Worm (Caenorhabditis elegans): ENCODE measurements around the gene R09D1.12.

Gene R09D1.12

DNA sequence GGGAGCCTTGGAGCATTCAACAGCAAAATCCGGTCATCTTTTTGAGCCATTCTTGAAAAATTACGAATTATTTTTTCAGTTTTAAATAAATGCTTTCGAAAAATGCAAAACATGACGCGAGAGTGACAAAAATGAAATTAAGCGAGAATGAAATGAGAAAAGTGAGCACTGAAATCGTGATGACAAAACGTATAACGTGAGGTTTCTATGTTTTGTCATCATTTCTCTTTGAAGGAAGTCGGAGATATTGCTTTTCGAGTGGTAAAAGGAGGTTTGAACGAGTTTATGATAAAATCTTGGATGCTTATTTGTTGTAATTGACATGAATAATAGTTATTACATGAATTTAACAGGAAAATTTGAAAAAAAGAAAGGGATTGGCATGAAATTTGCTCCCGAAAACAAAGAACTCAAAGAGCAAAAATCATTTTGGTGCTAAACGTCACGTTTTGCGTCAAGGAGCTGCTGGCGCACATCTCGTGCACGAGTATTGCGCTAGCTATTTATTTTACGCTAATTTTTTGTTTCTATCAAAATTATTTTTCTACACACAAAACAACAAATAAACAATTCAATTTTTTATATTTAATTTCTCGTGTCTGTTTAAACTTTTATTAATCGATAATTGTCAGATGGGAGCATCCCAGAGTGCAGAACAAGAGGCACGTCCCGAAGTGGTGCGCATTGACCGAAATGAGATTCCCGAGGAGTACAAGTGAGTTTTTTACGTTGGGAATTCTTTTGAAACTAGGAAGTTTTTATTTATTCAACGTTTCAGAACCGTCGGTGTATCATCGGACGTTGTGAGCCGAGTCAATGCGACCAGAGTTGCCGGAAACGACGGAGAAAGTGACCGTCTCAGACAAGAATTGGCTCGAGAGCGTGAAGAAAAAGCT lies 35.4 kb downstream of the R09D1.12 start, which contains the start of the genes gss-1 and chch-3:
gss-1 (minus strand) TSS at position 51 of the 896 bp plus-strand sequence.
chch-3 (plus strand) TSS at position 633 of the 896 bp plus-strand sequence.
- TF ChIP-seq ref-1 (GFP tag; conservative IDR thresholded peaks at IDR 0.05) (no peak), klf-2 (GFP tag; conservative IDR thresholded peaks at IDR 0.05) (no peak), ztf-29 (GFP tag; IDR thresholded peaks at IDR 0.05) (no peak), med-1 (GFP tag; optimal IDR thresholded peaks at IDR 0.05; ENCODE audit: insufficient read depth) (no peak), cog-1 (tag; optimal IDR thresholded peaks at IDR 0.05) (peak; percentile 31)

DNA sequence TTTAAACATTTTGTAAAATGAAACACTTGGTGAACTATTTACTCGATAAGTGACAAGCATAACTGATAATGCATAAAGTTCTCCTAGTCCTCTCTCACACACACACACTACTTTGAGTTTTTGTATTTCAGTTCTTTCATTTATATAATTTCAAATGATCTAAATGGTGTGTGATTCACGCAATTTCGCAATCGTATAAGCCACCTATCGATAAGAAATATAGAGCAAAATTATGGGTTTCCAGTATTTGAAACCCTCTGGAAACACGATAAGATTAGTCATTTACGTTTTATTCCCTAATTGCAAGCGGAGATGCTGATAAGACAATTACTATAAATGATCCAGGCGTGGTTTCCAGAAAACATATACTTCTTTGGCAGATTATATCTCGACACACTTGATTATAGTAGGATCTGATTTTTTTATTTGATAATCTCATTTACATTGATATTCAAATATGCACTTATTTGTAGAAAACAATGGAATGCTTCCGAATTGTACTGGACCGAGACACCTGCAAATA lies 39.9 kb downstream of the R09D1.12 start, which contains the start of gene arrd-3:
arrd-3 (plus strand) TSS at position 473 of the 523 bp plus-strand sequence.
- TF ChIP-seq cog-1 (tag; optimal IDR thresholded peaks at IDR 0.05) (no peak), ref-1 (GFP tag; conservative IDR thresholded peaks at IDR 0.05) (no peak), tab-1 (GFP tag; IDR thresholded peaks at IDR 0.05) (no peak), ztf-29 (GFP tag; IDR thresholded peaks at IDR 0.05) (no peak), flt-1 (GFP tag; IDR thresholded peaks at IDR 0.05) (no peak), T22C8.4 (GFP tag; IDR thresholded peaks at IDR 0.05) (no peak), med-1 (GFP tag; optimal IDR thresholded peaks at IDR 0.05; ENCODE audit: insufficient read depth) (no peak), klf-2 (GFP tag; conservative IDR thresholded peaks at IDR 0.05) (no peak), ztf-23 (GFP tag; IDR thresholded peaks at IDR 0.05) (no peak)

DNA sequence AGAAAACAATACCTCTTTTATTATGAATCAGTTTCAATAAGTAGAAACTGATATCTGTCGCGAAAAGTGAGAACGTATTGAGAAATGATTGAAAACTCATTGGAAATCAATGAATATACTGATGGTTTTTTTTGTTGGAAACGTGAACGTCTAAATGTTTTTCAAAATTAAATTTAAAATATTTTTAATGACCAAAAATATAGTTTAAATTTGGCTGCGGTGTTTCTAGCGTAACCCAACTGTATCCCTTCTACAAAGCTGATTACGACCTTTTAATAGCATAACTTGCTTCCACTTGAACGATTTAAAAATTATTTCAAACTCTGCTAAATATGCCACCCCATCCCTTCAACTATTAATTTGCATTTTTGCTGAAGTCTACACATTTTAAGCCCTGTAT lies 40.6 kb downstream of the R09D1.12 start, which contains the start of gene M176.9:
M176.9 (minus strand) TSS at position 101 of the 400 bp plus-strand sequence.
- no peak for TF ChIP-seq ref-1 (GFP tag; conservative IDR thresholded peaks at IDR 0.05)
- TF ChIP-seq med-1 (GFP tag; optimal IDR thresholded peaks at IDR 0.05; ENCODE audit: insufficient read depth), result no peak
- no peak for TF ChIP-seq cog-1 (tag; optimal IDR thresholded peaks at IDR 0.05)
- TF ChIP-seq T22C8.4 (GFP tag; IDR thresholded peaks at IDR 0.05), result no peak
- TF ChIP-seq flt-1 (GFP tag; IDR thresholded peaks at IDR 0.05), result no peak
- TF ChIP-seq klf-2 (GFP tag; conservative IDR thresholded peaks at IDR 0.05), result no peak
- TF ChIP-seq ztf-23 (GFP tag; IDR thresholded peaks at IDR 0.05), result no peak
- no peak for TF ChIP-seq ztf-29 (GFP tag; IDR thresholded peaks at IDR 0.05)
- TF ChIP-seq tab-1 (GFP tag; IDR thresholded peaks at IDR 0.05), result no peak

DNA sequence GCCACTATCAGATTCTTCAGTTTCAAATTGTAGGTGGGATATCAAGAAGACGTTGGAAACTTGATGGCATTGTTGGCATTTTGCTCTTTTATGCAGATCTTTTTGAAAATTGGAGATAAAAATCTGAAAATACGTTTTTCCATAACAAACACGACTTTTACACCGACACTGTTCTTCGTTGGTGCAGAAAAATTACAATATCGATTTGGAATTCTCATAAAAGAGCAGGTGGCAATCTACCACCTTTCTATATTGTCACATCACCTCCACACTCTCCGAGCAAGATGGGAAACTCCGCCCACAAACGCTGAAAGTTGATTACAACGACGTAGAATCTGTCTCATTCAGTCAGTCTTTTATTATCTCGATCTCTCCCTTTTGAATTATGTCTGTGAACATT lies 44.6 kb downstream of the R09D1.12 start, which contains the start of gene arrd-2:
arrd-2 (plus strand) TSS at position 301 of the 400 bp plus-strand sequence.
- TF ChIP-seq klf-2 (GFP tag; conservative IDR thresholded peaks at IDR 0.05) (no peak), ztf-29 (GFP tag; IDR thresholded peaks at IDR 0.05) (no peak), T22C8.4 (GFP tag; IDR thresholded peaks at IDR 0.05) (no peak), ref-1 (GFP tag; conservative IDR thresholded peaks at IDR 0.05) (no peak), med-1 (GFP tag; optimal IDR thresholded peaks at IDR 0.05; ENCODE audit: insufficient read depth) (no peak)

DNA sequence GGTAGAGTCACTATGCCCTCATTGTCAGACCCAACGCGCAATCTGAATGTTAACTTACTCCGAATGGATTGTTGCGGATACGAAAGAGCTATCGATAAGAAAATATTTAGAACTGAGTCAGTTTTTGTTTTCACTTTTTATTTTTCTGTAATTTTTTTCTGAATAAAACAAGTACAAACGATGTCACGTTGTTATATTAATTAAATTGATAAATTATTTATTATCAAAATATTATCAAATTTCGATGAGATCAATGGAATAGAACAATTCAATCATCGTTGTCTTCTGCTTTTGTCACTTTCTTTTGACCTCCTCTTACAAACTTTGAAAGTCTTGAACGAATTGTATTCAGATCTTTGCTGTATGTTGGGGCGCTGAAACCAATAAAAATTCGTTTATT lies 45.1 kb downstream of the R09D1.12 start, which contains the start of gene mpz-6:
mpz-6 (minus strand) TSS at position 101 of the 400 bp plus-strand sequence.
- no peak for TF ChIP-seq cog-1 (tag; optimal IDR thresholded peaks at IDR 0.05)

DNA sequence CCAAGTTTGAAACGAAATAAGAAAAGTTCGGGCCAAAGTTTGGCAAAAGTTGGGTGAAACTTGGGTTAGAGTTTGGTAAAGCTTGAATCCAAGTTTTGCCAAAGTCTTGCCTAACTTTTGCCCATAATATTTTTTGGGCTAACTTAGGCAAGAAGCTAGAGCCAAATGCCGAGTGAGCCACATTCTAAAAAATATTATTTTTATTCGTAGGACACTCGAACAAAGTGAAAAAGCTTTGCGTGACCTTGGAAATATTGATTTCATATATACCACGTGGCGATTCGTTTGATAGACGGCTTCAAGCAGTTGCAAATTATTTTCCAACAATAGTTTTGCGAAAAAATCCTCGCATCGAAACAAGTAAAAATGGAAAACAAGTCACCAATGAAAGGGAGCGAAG lies 48.2 kb downstream of the R09D1.12 start, which contains the start of gene Y51B9A.5:
Y51B9A.5 (plus strand) TSS at position 301 of the 400 bp plus-strand sequence.
- TF ChIP-seq tab-1 (GFP tag; IDR thresholded peaks at IDR 0.05), result no peak
- no peak for TF ChIP-seq T22C8.4 (GFP tag; IDR thresholded peaks at IDR 0.05)
- TF ChIP-seq ztf-23 (GFP tag; IDR thresholded peaks at IDR 0.05), result no peak

DNA sequence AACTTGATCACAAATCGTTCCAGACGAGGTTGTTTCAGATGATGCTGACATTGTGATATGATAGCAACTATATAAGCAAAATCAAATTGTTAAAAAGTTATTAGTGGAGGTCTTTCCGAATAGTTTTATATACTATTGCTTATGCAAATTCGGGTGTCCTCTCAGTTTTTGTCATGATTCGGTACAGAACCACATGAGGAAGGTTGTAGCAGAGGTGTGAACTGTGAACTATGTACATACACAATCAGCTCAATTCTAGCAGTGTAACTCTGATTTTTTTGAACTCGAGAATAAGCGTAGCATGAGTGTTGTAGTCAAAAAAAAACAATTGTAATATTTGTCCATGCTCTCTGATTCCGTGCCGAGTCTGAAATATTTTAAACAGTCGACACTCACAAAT lies 49.0 kb downstream of the R09D1.12 start, which contains the start of gene Y51B9A.6:
Y51B9A.6 (minus strand) TSS at position 101 of the 400 bp plus-strand sequence.
- TF ChIP-seq ref-1 (GFP tag; conservative IDR thresholded peaks at IDR 0.05) (no peak), cog-1 (tag; optimal IDR thresholded peaks at IDR 0.05) (no peak), med-1 (GFP tag; optimal IDR thresholded peaks at IDR 0.05; ENCODE audit: insufficient read depth) (no peak), T22C8.4 (GFP tag; IDR thresholded peaks at IDR 0.05) (no peak), klf-2 (GFP tag; conservative IDR thresholded peaks at IDR 0.05) (no peak), ztf-29 (GFP tag; IDR thresholded peaks at IDR 0.05) (no peak), tab-1 (GFP tag; IDR thresholded peaks at IDR 0.05) (no peak), ztf-23 (GFP tag; IDR thresholded peaks at IDR 0.05) (no peak), flt-1 (GFP tag; IDR thresholded peaks at IDR 0.05) (no peak)

All from whole organism, midembryonic.